Fruit fly (Drosophila melanogaster): Measurements from ENCODE around the gene Gld.

The Gld gene

DNA sequence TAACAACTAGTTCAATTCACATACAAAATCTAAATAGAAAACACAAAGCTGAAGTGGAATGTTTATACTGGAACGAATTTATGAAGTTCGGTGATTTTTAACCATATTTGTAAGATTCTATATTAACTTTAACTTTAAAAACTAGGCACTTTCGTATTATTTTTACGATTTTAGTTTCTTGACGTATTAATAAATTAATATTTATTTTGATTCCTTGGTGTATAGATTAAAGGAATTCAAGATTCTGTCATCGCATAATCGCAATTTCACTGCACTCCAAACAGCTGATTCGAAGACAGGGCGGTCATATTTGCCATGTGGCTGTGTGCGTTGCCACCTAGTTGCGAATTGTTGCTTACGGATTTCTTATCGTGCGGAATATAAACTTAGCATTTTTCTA is 16.0 kb downstream of the Gld start, which contains the start of the genes CG1227 and Dtwd2 (continued):
- TF ChIP-seq CG10147 (GFP tag; optimal IDR thresholded peaks at IDR 0.05) (peak; percentile 94), slbo (GFP tag; IDR thresholded peaks at IDR 0.05) (peak; percentile 87), CG8924 (tag; optimal IDR thresholded peaks at IDR 0.05) (peak; percentile 96), CG17912 (GFP tag; optimal IDR thresholded peaks at IDR 0.05) (peak; percentile 62), B-H2 (GFP tag; optimal IDR thresholded peaks at IDR 0.05) (peak; percentile 92), CG12659 (GFP tag; optimal IDR thresholded peaks at IDR 0.05) (peak; percentile 94), mirr (GFP tag; optimal IDR thresholded peaks at IDR 0.05) (no peak), otp (GFP tag; IDR thresholded peaks at IDR 0.05) (peak; percentile 64; the same call in 2 of the 3 replicates), fru (optimal IDR thresholded peaks at IDR 0.05) (no peak), CG13424 (tag; optimal IDR thresholded peaks at IDR 0.05) (peak; percentile 97), Rx (GFP tag; IDR thresholded peaks at IDR 0.05) (peak; percentile 47; the same call in 1 of the 2 replicates), CG17359 (tag; optimal IDR thresholded peaks at IDR 0.05) (peak; percentile 94), CG9876 (GFP tag; optimal IDR thresholded peaks at IDR 0.05) (no peak), Eip74EF (GFP tag; optimal IDR thresholded peaks at IDR 0.05) (peak in 1 of 2 experiments; percentile 94), her (GFP tag; optimal IDR thresholded peaks at IDR 0.05) (no peak), CG17361 (GFP tag; IDR thresholded peaks at IDR 0.05) (no peak; the same call in 1 of the 3 replicates), CG31388 (GFP tag; optimal IDR thresholded peaks at IDR 0.05) (no peak), pum (GFP tag; optimal IDR thresholded peaks at IDR 0.05) (peak; percentile 21), btn (GFP tag; optimal IDR thresholded peaks at IDR 0.05) (no peak), fd96Cb (tag; optimal IDR thresholded peaks at IDR 0.05) (peak; percentile 84), zf30C (GFP tag; optimal IDR thresholded peaks at IDR 0.05) (no peak), dmrt11E (tag; optimal IDR thresholded peaks at IDR 0.05) (peak; percentile 90), CG10274 (GFP tag; optimal IDR thresholded peaks at IDR 0.05) (peak; percentile 60), CG11093 (GFP tag; IDR thresholded peaks at IDR 0.05) (no peak), Fer1 (GFP tag; optimal IDR thresholded peaks at IDR 0.05) (no peak), MESR4 (GFP tag; optimal IDR thresholded peaks at IDR 0.05) (peak; percentile 50), dati (GFP tag; IDR thresholded peaks at IDR 0.05) (peak; percentile 68), al (GFP tag; IDR thresholded peaks at IDR 0.05) (peak; percentile 88), CG1603 (tag; optimal IDR thresholded peaks at IDR 0.05) (peak; percentile 64), CG32772 (GFP tag; IDR thresholded peaks at IDR 0.05) (peak; percentile 78), pnt (GFP tag; optimal IDR thresholded peaks at IDR 0.05) (peak; percentile 14), NFAT (GFP tag; IDR thresholded peaks at IDR 0.05) (peak; percentile 83), crc (GFP tag; optimal IDR thresholded peaks at IDR 0.05) (peak; percentile 35), CG18476 (GFP tag; optimal IDR thresholded peaks at IDR 0.05) (peak; percentile 80), insv (GFP tag; optimal IDR thresholded peaks at IDR 0.05) (peak in 1 of 2 experiments; percentile 56), rib (GFP tag; IDR thresholded peaks at IDR 0.05) (peak; percentile 85), jigr1 (GFP tag; IDR thresholded peaks at IDR 0.05) (0 out of 3 replicates have a peak, but pooled peaks have one; percentile 14), CG10979 (tag; optimal IDR thresholded peaks at IDR 0.05) (peak; percentile 90), D19A (tag; optimal IDR thresholded peaks at IDR 0.05) (peak; percentile 92), lilli (GFP tag; optimal IDR thresholded peaks at IDR 0.05) (peak; percentile 86), CG5180 (GFP tag; optimal IDR thresholded peaks at IDR 0.05) (peak; percentile 66), CG4854 (GFP tag; optimal IDR thresholded peaks at IDR 0.05) (no peak), Drgx (GFP tag; IDR thresholded peaks at IDR 0.05) (peak; percentile 97), Dfd (GFP tag; optimal IDR thresholded peaks at IDR 0.05) (no peak), prd (optimal IDR thresholded peaks at IDR 0.05) (no peak), prd (GFP tag; IDR thresholded peaks at IDR 0.05) (peak; percentile 81), Oaz (GFP tag; IDR thresholded peaks at IDR 0.05) (peak; percentile 89), CHES-1-like (GFP tag; optimal IDR thresholded peaks at IDR 0.05) (peak; percentile 32), zen (tag; optimal IDR thresholded peaks at IDR 0.05) (peak; percentile 86), CG17612 (GFP tag; IDR thresholded peaks at IDR 0.05) (peak; percentile 63), CG14014 (GFP tag; IDR thresholded peaks at IDR 0.05) (peak; percentile 94), CG6683 (GFP tag; optimal IDR thresholded peaks at IDR 0.05) (no peak)
